Worm (Caenorhabditis elegans): ENCODE data around the gene nlp-78.

ce11 chrII:9093584-9093983 lies 42.4 kb upstream of the nlp-78 start, which contains the start of gene C07H4.1:
- TF ChIP-seq nhr-90 (tag; optimal IDR thresholded peaks at IDR 0.05; ENCODE audit: poor library complexity) (no peak), ceh-82 (tag; optimal IDR thresholded peaks at IDR 0.05) (no peak), zag-1 (tag; optimal IDR thresholded peaks at IDR 0.05) (no peak), tbx-2 (tag; optimal IDR thresholded peaks at IDR 0.05) (no peak)
